Worm (Caenorhabditis elegans) whole organism, L4 larva: Measurements from ENCODE around the gene Y47D3A.20.

Experiments used
- F10B5.3 ChIP-seq: sonication (generic microtip); optimal IDR thresholded peaks from 2 replicates; lab custom pipeline; 2016; ENCODE audit warnings: mild to moderate bottlenecking, missing genetic modification characterization, missing compliant biosample characterization
- F26F4.8 ChIP-seq: fragments of 200-800 bp; sonication (Bioruptor generic); conservative IDR thresholded peaks from 2 replicates; pipeline ENCODE4 v1.3.6; 2022; ENCODE audit warnings: missing genetic modification characterization, missing compliant biosample characterization
- ZK337.2 ChIP-seq: fragments of 200-800 bp; sonication (Bioruptor generic); IDR thresholded peaks from 2 replicates; pipeline ENCODE4 v1.3.6; 2022; ENCODE audit warnings: missing genetic modification reagents, missing genetic modification characterization, missing compliant biosample characterization
- aha-1 ChIP-seq: fragments of 150-350 bp; peaks from one replicate; lab custom pipeline; 2014; ENCODE audit warnings: missing biosample characterization, missing genetic modification characterization
- ama-1 ChIP-seq: fragments of 150-350 bp; optimal IDR thresholded peaks from 2 replicates; lab custom pipeline; 2014; ENCODE audit warnings: inconsistent platforms, mixed read lengths
- ceh-62 ChIP-seq: sonication (generic microtip); optimal IDR thresholded peaks from 2 replicates; lab custom pipeline; 2017; ENCODE audit warnings: missing biosample characterization, missing genetic modification characterization
- daf-16 ChIP-seq, 3 experiments: sonication (generic microtip); optimal IDR thresholded peaks; 2 replicates each; lab custom pipeline; 2016 to 2017; ENCODE audit warnings: missing genetic modification characterization in 3 of 3, missing genetic modification reagents in 3 of 3, mild to moderate bottlenecking in 2 of 3, missing compliant biosample characterization in 2 of 3, missing biosample characterization in 1 of 3, moderate library complexity in 1 of 3
- dve-1 ChIP-seq: sonication (generic microtip); optimal IDR thresholded peaks from 2 replicates; lab custom pipeline; 2017; ENCODE audit warnings: antibody characterized with exemption, mild to moderate bottlenecking, missing genetic modification characterization, missing compliant biosample characterization; ENCODE audit not compliant: insufficient read depth
- egl-43 ChIP-seq: fragments of 200-800 bp; sonication (Bioruptor generic); IDR thresholded peaks from 2 replicates; pipeline ENCODE4 v1.3.6; 2022; ENCODE audit warnings: missing genetic modification reagents, missing genetic modification characterization, missing compliant biosample characterization
- hlh-11 ChIP-seq: fragments of 200-800 bp; sonication (Bioruptor generic); optimal IDR thresholded peaks from 2 replicates; lab custom pipeline; 2018; ENCODE audit warnings: mild to moderate bottlenecking, missing genetic modification characterization, missing compliant biosample characterization
- hlh-30 ChIP-seq: sonication (generic microtip); optimal IDR thresholded peaks from 2 replicates; lab custom pipeline; 2017; ENCODE audit warnings: antibody characterized with exemption, mild to moderate bottlenecking, missing genetic modification characterization, missing compliant biosample characterization; ENCODE audit not compliant: insufficient read depth
- hmg-1.1 ChIP-seq: fragments of 200-800 bp; sonication (Bioruptor generic); IDR thresholded peaks from 2 replicates; pipeline ENCODE4 v1.3.6; 2022; ENCODE audit warnings: missing genetic modification reagents, missing genetic modification characterization, missing compliant biosample characterization
- jun-1 ChIP-seq: fragments of 150-350 bp; optimal IDR thresholded peaks from 2 replicates; lab custom pipeline; 2014; ENCODE audit warnings: missing biosample characterization, missing genetic modification reagents, missing genetic modification characterization
- lin-38 ChIP-seq: fragments of 200-800 bp; sonication (Bioruptor generic); IDR thresholded peaks from 2 replicates; pipeline ENCODE4 v1.3.6; 2022; ENCODE audit warnings: missing genetic modification reagents, missing genetic modification characterization, missing compliant biosample characterization
- lin-39 ChIP-seq: fragments of 150-350 bp; optimal IDR thresholded peaks from 2 replicates; lab custom pipeline; 2014; ENCODE audit warnings: missing biosample characterization, missing genetic modification reagents, missing genetic modification characterization
- madf-5 ChIP-seq, 2 experiments: fragments of 200-800 bp; sonication (Bioruptor generic); IDR thresholded peaks; 2 replicates each; pipeline ENCODE4 v1.3.6; 2022; ENCODE audit warnings: missing compliant biosample characterization in 2 of 2, missing genetic modification characterization in 2 of 2
- mdl-1 ChIP-seq, 2 experiments: fragments of 150-350 bp in 1 of 2; sonication (generic microtip) in 1 of 2; optimal IDR thresholded peaks; 2 replicates each; lab custom pipeline; 2014 to 2017; ENCODE audit warnings: missing biosample characterization in 2 of 2, missing genetic modification characterization in 2 of 2
- mes-2 ChIP-seq: sonication (generic microtip); optimal IDR thresholded peaks from 2 replicates; lab custom pipeline; 2016; ENCODE audit warnings: missing genotype, mild to moderate bottlenecking, missing genetic modification characterization, missing compliant biosample characterization; ENCODE audit not compliant: poor library complexity, severe bottlenecking
- nhr-11 ChIP-seq: fragments of 150-350 bp; optimal IDR thresholded peaks from 2 replicates; lab custom pipeline; 2014; ENCODE audit warnings: missing biosample characterization, missing genetic modification characterization
- nhr-25 ChIP-seq: sonication (generic microtip); optimal IDR thresholded peaks from 2 replicates; lab custom pipeline; 2017; ENCODE audit warnings: missing genetic modification characterization, mild to moderate bottlenecking, missing compliant biosample characterization, antibody characterized with exemption, moderate library complexity, borderline replicate concordance; ENCODE audit not compliant: insufficient read depth
- nhr-28 ChIP-seq: fragments of 150-350 bp; optimal IDR thresholded peaks from 2 replicates; lab custom pipeline; 2014; ENCODE audit warnings: missing biosample characterization, missing genetic modification characterization
- nhr-41 ChIP-seq: fragments of 200-800 bp; sonication (Bioruptor generic); IDR thresholded peaks from 2 replicates; pipeline ENCODE4 v1.3.6; 2022; ENCODE audit warnings: missing genetic modification reagents, missing genetic modification characterization, missing compliant biosample characterization
- nhr-76 ChIP-seq: fragments of 150-350 bp; optimal IDR thresholded peaks from 2 replicates; lab custom pipeline; 2014; ENCODE audit warnings: missing biosample characterization, missing genetic modification characterization
- nhr-77 ChIP-seq: fragments of 150-350 bp; optimal IDR thresholded peaks from 2 replicates; lab custom pipeline; 2014; ENCODE audit warnings: missing biosample characterization, missing genetic modification characterization
- pha-4 ChIP-seq, 2 experiments: fragments of 150-350 bp in 1 of 2; fragments of 200-800 bp in 1 of 2; sonication (Bioruptor generic) in 1 of 2; IDR thresholded peaks in 1 of 2; optimal IDR thresholded peaks in 1 of 2; 2 replicates each; pipeline versions ENCODE4 v1.3.6 to Lab custom; 2014 to 2022; ENCODE audit warnings: missing genetic modification characterization in 2 of 2, missing genetic modification reagents in 2 of 2, missing biosample characterization in 1 of 2, missing compliant biosample characterization in 1 of 2
- saeg-2 ChIP-seq: fragments of 200-800 bp; sonication (Bioruptor generic); IDR thresholded peaks from 2 replicates; pipeline ENCODE4 v1.3.6; 2022; ENCODE audit warnings: missing genetic modification reagents, missing genetic modification characterization, missing compliant biosample characterization
- snpc-4 ChIP-seq: fragments of 150-350 bp; optimal IDR thresholded peaks from 2 replicates; lab custom pipeline; 2014; ENCODE audit warnings: missing biosample characterization, missing genetic modification characterization
- spr-1 ChIP-seq: sonication (generic microtip); optimal IDR thresholded peaks from 2 replicates; lab custom pipeline; 2016; ENCODE audit warnings: mild to moderate bottlenecking, missing genetic modification characterization, missing compliant biosample characterization
- tag-97 ChIP-seq: fragments of 200-800 bp; sonication (Bioruptor generic); IDR thresholded peaks from 2 replicates; pipeline ENCODE4 v1.3.6; 2022; ENCODE audit warnings: missing genetic modification characterization, missing compliant biosample characterization
- unc-62 ChIP-seq, 3 experiments: fragments of 150-350 bp in 1 of 3; sonication (generic microtip); optimal IDR thresholded peaks in 2 of 3; peaks in 1 of 3; 1 replicate in 1 of 3; 2 replicates in 2 of 3; lab custom pipeline; 2014 to 2017; ENCODE audit warnings: missing biosample characterization in 3 of 3, missing genetic modification characterization in 3 of 3, missing genetic modification reagents in 3 of 3, missing genotype in 1 of 3
- zfp-2 ChIP-seq: sonication (generic microtip); optimal IDR thresholded peaks from 2 replicates; lab custom pipeline; 2016; ENCODE audit warnings: mild to moderate bottlenecking, missing genetic modification characterization, missing compliant biosample characterization
- zip-11 ChIP-seq: fragments of 200-800 bp; sonication (Bioruptor generic); IDR thresholded peaks from 2 replicates; pipeline ENCODE4 v1.3.6; 2022; ENCODE audit warnings: missing genetic modification characterization, missing compliant biosample characterization
- zip-2 ChIP-seq: fragments of 150-350 bp; optimal IDR thresholded peaks from 2 replicates; lab custom pipeline; 2014; ENCODE audit warnings: missing biosample characterization, missing genetic modification characterization

Y47D3A.20 gene

DNA sequence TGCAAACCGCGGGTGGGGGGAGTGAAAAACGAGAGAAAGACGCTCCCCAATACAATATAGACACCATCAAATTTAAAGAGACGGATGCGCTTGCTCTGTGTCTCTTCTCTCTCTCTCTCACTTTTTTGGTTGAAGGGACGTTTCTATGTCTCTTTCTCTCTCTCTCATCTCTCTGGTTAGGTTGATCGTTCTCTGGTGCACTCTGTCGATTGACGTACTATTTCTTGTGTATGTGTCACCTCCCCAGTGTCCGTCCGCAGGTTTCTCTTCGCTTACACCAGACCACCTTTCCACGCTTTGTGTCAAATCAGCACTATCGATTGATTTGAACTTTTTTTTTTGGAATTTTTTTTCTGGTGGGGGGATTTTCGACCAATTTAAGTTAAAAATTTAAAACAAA is 31.4 kb upstream of the Y47D3A.20 start (continued):
- TF ChIP-seq snpc-4 (tag; lab: Kevin White, UChicago) (no peak), F26F4.8 (GFP tag; lab: Robert Waterston, UW) (no peak)

DNA sequence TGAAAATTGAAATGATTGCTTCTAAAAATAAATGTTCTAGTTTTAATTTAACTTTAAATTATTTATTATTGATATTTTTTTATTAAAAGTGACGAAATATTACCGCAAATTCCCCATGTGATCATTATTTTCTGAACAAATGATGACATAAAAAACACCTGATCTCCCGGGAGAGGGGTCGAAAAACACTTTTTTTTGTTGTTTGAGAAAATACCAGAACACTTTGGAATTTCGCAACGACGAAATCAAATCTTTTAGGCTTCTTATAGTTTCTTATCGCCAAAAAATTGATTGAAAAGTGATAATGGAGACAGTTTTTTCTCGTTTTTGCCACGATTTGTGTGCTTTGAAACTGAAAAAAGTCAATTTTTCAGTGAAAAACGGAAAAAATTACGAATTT is 30.5 kb upstream of the Y47D3A.20 start:
- TF ChIP-seq hlh-11 (tag; lab: Kevin White, UChicago) = peak; percentile 34
- peak; percentile 62 for TF ChIP-seq nhr-77 (tag; lab: Kevin White, UChicago)
- no peak for TF ChIP-seq nhr-25 (tag; lab: Kevin White, UChicago)
- TF ChIP-seq zip-11 (GFP tag; lab: Robert Waterston, UW) = no peak
- TF ChIP-seq nhr-41 (GFP tag; lab: Robert Waterston, UW) = no peak
- no peak for TF ChIP-seq nhr-76 (tag; lab: Kevin White, UChicago)
- no peak for TF ChIP-seq lin-39 (tag; lab: Kevin White, UChicago)
- TF ChIP-seq pha-4 (GFP tag; IDR thresholded peaks at IDR 0.05; lab: Robert Waterston, UW) = no peak
- TF ChIP-seq pha-4 (tag; optimal IDR thresholded peaks at IDR 0.05; lab: Kevin White, UChicago) = no peak
- no peak for TF ChIP-seq zip-2 (tag; lab: Kevin White, UChicago)
- TF ChIP-seq daf-16 (GFP tag; optimal IDR thresholded peaks at IDR 0.05; lab: Kevin White, UChicago) = no peak
- peak; percentile 40 for TF ChIP-seq daf-16 (tag; optimal IDR thresholded peaks at IDR 0.05; lab: Kevin White, UChicago)
- TF ChIP-seq F10B5.3 (tag; lab: Kevin White, UChicago) = no peak
- TF ChIP-seq nhr-28 (tag; lab: Kevin White, UChicago) = peak; percentile 50
- TF ChIP-seq hlh-30 (tag; lab: Kevin White, UChicago) = peak; percentile 61
- no peak for TF ChIP-seq spr-1 (tag; lab: Kevin White, UChicago)
- TF ChIP-seq tag-97 = no peak
- TF ChIP-seq dve-1 (tag; lab: Kevin White, UChicago) = peak; percentile 4
- TF ChIP-seq ceh-62 (tag; lab: Kevin White, UChicago) = no peak
- TF ChIP-seq jun-1 (tag; lab: Kevin White, UChicago) = no peak
- no peak for TF ChIP-seq ZK337.2 (GFP tag; lab: Robert Waterston, UW)

DNA sequence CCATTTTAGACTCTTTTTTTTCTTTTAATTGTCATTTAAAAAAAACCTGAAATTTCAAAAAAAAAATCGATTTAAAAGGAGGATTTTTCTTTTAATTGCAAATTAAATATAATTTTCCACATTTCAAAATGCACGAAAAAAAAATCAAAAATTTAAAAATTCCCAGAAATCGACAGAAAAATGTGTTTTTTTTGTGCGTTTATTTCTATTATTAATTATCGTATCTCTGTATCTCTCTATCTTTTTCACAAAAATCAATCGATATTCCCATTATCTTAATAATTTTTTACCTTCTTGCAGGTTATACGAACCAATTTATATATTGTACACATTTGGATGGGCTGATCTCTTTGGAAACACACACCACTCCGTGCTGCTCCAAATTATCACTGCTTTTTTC is 30.0 kb upstream of the Y47D3A.20 start, which contains the start of gene rsks-1:
TSS of gene rsks-1 (plus strand) at position 301 of the 400 bp plus-strand sequence.
- no peak for TF ChIP-seq nhr-11 (tag; lab: Kevin White, UChicago)
- TF ChIP-seq egl-43 (GFP tag; lab: Robert Waterston, UW) = no peak
- no peak for TF ChIP-seq daf-16 (GFP tag; optimal IDR thresholded peaks at IDR 0.05; lab: Kevin White, UChicago)
- TF ChIP-seq daf-16 (tag; optimal IDR thresholded peaks at IDR 0.05; lab: Kevin White, UChicago) = no peak
- no peak for TF ChIP-seq lin-38 (GFP tag; lab: Robert Waterston, UW)
- TF ChIP-seq, all 104 proteins: peak for 0

DNA sequence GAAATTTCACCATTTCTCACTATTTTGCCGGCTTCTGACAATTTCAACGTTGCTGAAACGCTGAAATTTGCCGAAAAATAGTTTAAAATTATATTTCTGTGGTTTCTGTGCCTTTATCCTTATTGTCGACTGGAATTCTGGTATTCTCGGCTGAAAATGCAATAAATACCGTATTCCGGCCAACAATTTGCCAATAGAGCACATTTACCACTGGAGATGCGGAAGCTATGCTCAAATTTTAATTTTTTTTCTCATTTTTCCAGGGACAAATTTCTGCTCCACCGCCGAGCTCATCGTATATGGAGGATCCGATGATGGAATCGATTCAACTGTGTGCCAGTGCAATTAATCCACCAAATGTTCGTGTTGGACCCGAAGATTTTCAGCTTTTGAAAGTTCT is 28.3 kb upstream of the Y47D3A.20 start:
- TF ChIP-seq mes-2 (tag; lab: Kevin White, UChicago) (peak; percentile 19), zfp-2 (tag; lab: Kevin White, UChicago) (no peak), ama-1 (peak; percentile 49), hmg-1.1 (no peak), madf-5 (GFP tag; IDR thresholded peaks at IDR 0.05; lab: Robert Waterston, UW) (0 out of 4 replicates have a peak, but pooled peaks of 1 of the 2 experiments have one; percentile 33), mdl-1 (tag; optimal IDR thresholded peaks at IDR 0.05; lab: Kevin White, UChicago) (no peak), daf-16 (GFP tag; optimal IDR thresholded peaks at IDR 0.05; lab: Kevin White, UChicago) (no peak), daf-16 (tag; optimal IDR thresholded peaks at IDR 0.05; lab: Kevin White, UChicago) (peak; percentile 2), aha-1 (peak; percentile 57)

DNA sequence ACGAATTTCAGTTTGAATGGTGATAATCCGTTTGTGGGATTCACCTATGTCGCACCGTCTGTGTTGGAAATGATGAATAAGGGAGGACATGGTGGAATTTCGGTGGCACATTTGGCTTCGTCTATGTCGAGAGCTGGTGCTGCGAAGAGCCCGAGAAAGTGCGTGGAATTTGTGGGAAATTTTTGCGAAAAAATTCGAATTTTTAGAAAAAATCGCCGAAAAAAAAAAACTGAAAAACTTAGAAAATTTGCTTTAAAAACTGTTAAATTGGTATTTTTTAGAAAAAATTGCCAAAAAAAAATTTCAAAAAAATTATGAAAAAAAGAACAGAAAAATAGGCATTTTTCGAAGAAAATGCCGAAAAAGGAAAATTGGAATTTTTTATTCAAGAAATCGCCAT is 26.0 kb upstream of the Y47D3A.20 start:
- TF ChIP-seq aha-1 (peak; percentile 66), unc-62 (GFP tag; optimal IDR thresholded peaks at IDR 0.05 in 1 of 2; lab: Kevin White, UChicago) (peak in 1 of 2 experiments; percentile 76), unc-62 (tag; optimal IDR thresholded peaks at IDR 0.05; lab: Kevin White, UChicago) (no peak), saeg-2 (GFP tag; lab: Robert Waterston, UW) (no peak)
